Fruit fly (Drosophila melanogaster) Kc167 (cell line): ENCODE measurements around the gene CG7914.

Source experiments
- Myc ChIP-seq: fragments of >200 bp; optimal IDR thresholded peaks from 2 replicates; lab custom pipeline; 2017; ENCODE audit warnings: missing external identifiers
- Sin3A ChIP-seq: fragments of >200 bp; optimal IDR thresholded peaks from 2 replicates; lab custom pipeline; 2018; ENCODE audit warnings: missing external identifiers
- h ChIP-seq: fragments of >200 bp; optimal IDR thresholded peaks from 3 replicates; lab custom pipeline; 2018; ENCODE audit warnings: missing external identifiers
- insv ChIP-seq: fragments of >200 bp; optimal IDR thresholded peaks from 3 replicates; lab custom pipeline; 2018; ENCODE audit warnings: missing external identifiers
- psq ChIP-seq: fragments of >200 bp; optimal IDR thresholded peaks from 2 replicates; lab custom pipeline; 2017; ENCODE audit warnings: missing external identifiers
- ttk ChIP-seq: sonication (Bioruptor generic); optimal IDR thresholded peaks from 2 replicates; lab custom pipeline; 2017; ENCODE audit warnings: missing external identifiers

DNA sequence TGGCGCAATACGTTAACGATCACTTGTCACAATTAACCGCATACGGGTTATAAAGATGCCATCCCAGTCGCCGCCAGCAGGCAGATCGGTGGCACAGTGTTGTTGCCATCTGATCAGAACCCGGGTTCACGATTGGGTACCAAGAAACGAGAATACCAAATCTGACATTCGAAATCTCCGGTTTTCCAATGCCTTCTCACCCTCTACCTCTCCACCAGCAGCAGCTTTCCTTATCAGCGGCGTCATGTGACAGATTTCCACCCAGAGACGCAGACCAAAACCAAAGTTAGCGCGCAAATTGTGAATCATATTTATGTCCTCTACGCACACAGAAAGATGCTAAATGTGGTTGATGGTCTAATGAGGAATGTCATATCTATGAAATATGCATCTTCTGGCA is 45.4 kb upstream of the CG7914 start:
- TF ChIP-seq psq (lab: Kevin White, UChicago) (no peak), Sin3A (lab: Kevin White, UChicago) (no peak), Myc (no peak), insv (lab: Kevin White, UChicago) (no peak), h (no peak), ttk (lab: Kevin White, UChicago) (no peak)
